Worm (Caenorhabditis elegans): ENCODE measurements around the gene sox-4.

Gene sox-4

ce11 chrX:3508906-3509305 lies at the start of gene sox-4:
sox-4 (minus strand) TSS chrX:3509006.
- TF ChIP-seq blmp-1 (tag; optimal IDR thresholded peaks at IDR 0.05) (no peak), mep-1 (tag; optimal IDR thresholded peaks at IDR 0.05) (no peak), sptf-1 (tag; optimal IDR thresholded peaks at IDR 0.05) (no peak), mab-5 (tag; optimal IDR thresholded peaks at IDR 0.05) (no peak), ceh-83 (GFP tag; optimal IDR thresholded peaks at IDR 0.05) (no peak), lin-13 (tag; optimal IDR thresholded peaks at IDR 0.05) (no peak), lsy-2 (tag; optimal IDR thresholded peaks at IDR 0.05) (no peak), nhr-28 (tag; optimal IDR thresholded peaks at IDR 0.05) (no peak), ham-2 (GFP tag; optimal IDR thresholded peaks at IDR 0.05) (no peak), ceh-39 (tag; optimal IDR thresholded peaks at IDR 0.05) (no peak), ces-1 (GFP tag; optimal IDR thresholded peaks at IDR 0.05) (no peak), zip-8 (tag; optimal IDR thresholded peaks at IDR 0.05) (no peak), elt-3 (tag; optimal IDR thresholded peaks at IDR 0.05) (no peak), nhr-76 (tag; optimal IDR thresholded peaks at IDR 0.05) (no peak), mls-2 (tag; optimal IDR thresholded peaks at IDR 0.05) (no peak), unc-120 (tag; optimal IDR thresholded peaks at IDR 0.05; ENCODE audit: poor library complexity, severe bottlenecking) (no peak), snpc-4 (tag; optimal IDR thresholded peaks at IDR 0.05) (no peak)

- TF ChIP-seq tbx-8 (GFP tag; optimal IDR thresholded peaks at IDR 0.05): no peak
- TF ChIP-seq drap-1 (GFP tag; optimal IDR thresholded peaks at IDR 0.05): no peak
- no peak for TF ChIP-seq bed-3 (GFP tag; optimal IDR thresholded peaks at IDR 0.05)
- no peak for TF ChIP-seq elt-3 (tag; optimal IDR thresholded peaks at IDR 0.05)
- no peak for TF ChIP-seq mab-5 (tag; optimal IDR thresholded peaks at IDR 0.05)
- no peak for TF ChIP-seq ztf-11 (tag; optimal IDR thresholded peaks at IDR 0.05)
- TF ChIP-seq mls-2 (tag; optimal IDR thresholded peaks at IDR 0.05): no peak
- TF ChIP-seq sptf-1 (tag; optimal IDR thresholded peaks at IDR 0.05): no peak
- no peak for TF ChIP-seq pha-4 (tag; optimal IDR thresholded peaks at IDR 0.05)
- no peak for TF ChIP-seq nhr-76 (tag; optimal IDR thresholded peaks at IDR 0.05)
Measured at ce11 chrX:3555930-3556329, 47.1 kb upstream of the sox-4 start.

- no peak for TF ChIP-seq ztf-11 (tag; optimal IDR thresholded peaks at IDR 0.05)
Measured at ce11 chrX:3554117-3554516, 45.3 kb upstream of the sox-4 start.

- TF ChIP-seq drap-1 (GFP tag; optimal IDR thresholded peaks at IDR 0.05) (no peak), nhr-2 (tag; optimal IDR thresholded peaks at IDR 0.05) (no peak), blmp-1 (tag; optimal IDR thresholded peaks at IDR 0.05) (no peak), ces-1 (GFP tag; optimal IDR thresholded peaks at IDR 0.05) (no peak), M03D4.4 (tag; optimal IDR thresholded peaks at IDR 0.05) (no peak), nhr-237 (tag; optimal IDR thresholded peaks at IDR 0.05) (no peak), lsy-2 (tag; optimal IDR thresholded peaks at IDR 0.05) (no peak), ztf-11 (tag; optimal IDR thresholded peaks at IDR 0.05) (no peak), ham-2 (GFP tag; optimal IDR thresholded peaks at IDR 0.05) (no peak), elt-3 (tag; optimal IDR thresholded peaks at IDR 0.05) (no peak), pha-4 (tag; optimal IDR thresholded peaks at IDR 0.05) (no peak), ceh-83 (GFP tag; optimal IDR thresholded peaks at IDR 0.05) (no peak), hlh-1 (tag; optimal IDR thresholded peaks at IDR 0.05) (no peak), cnd-1 (tag; optimal IDR thresholded peaks at IDR 0.05) (no peak), mls-2 (tag; optimal IDR thresholded peaks at IDR 0.05) (no peak), zip-8 (tag; optimal IDR thresholded peaks at IDR 0.05) (no peak), elt-1 (tag; optimal IDR thresholded peaks at IDR 0.05; ENCODE audit: borderline replicate concordance, insufficient read depth) (no peak), sptf-1 (tag; optimal IDR thresholded peaks at IDR 0.05) (no peak)
Measured at ce11 chrX:3553687-3554086, 44.9 kb upstream of the sox-4 start.

- TF ChIP-seq nhr-28 (tag; optimal IDR thresholded peaks at IDR 0.05) (no peak), nhr-237 (tag; optimal IDR thresholded peaks at IDR 0.05) (no peak), elt-1 (tag; optimal IDR thresholded peaks at IDR 0.05; ENCODE audit: borderline replicate concordance, insufficient read depth) (no peak), lin-32 (GFP tag; optimal IDR thresholded peaks at IDR 0.05) (no peak), pha-4 (tag; optimal IDR thresholded peaks at IDR 0.05) (no peak), unc-62 (GFP tag; optimal IDR thresholded peaks at IDR 0.05) (no peak), blmp-1 (tag; optimal IDR thresholded peaks at IDR 0.05) (no peak), tbx-8 (GFP tag; optimal IDR thresholded peaks at IDR 0.05) (no peak), mep-1 (tag; optimal IDR thresholded peaks at IDR 0.05) (no peak), ztf-11 (tag; optimal IDR thresholded peaks at IDR 0.05) (no peak), lin-13 (tag; optimal IDR thresholded peaks at IDR 0.05) (no peak), lsy-2 (tag; optimal IDR thresholded peaks at IDR 0.05) (no peak), sem-2 (GFP tag; optimal IDR thresholded peaks at IDR 0.05) (no peak), M03D4.4 (tag; optimal IDR thresholded peaks at IDR 0.05) (no peak), bed-3 (GFP tag; optimal IDR thresholded peaks at IDR 0.05) (no peak), nhr-2 (tag; optimal IDR thresholded peaks at IDR 0.05) (no peak), zip-8 (tag; optimal IDR thresholded peaks at IDR 0.05) (no peak), ceh-83 (GFP tag; optimal IDR thresholded peaks at IDR 0.05) (no peak), snpc-4 (tag; optimal IDR thresholded peaks at IDR 0.05) (no peak), ham-2 (GFP tag; optimal IDR thresholded peaks at IDR 0.05) (no peak)
Measured at ce11 chrX:3552948-3553347, 44.1 kb upstream of the sox-4 start.
